Worm (Caenorhabditis elegans): ENCODE results near the gene F36A4.4.

DNA sequence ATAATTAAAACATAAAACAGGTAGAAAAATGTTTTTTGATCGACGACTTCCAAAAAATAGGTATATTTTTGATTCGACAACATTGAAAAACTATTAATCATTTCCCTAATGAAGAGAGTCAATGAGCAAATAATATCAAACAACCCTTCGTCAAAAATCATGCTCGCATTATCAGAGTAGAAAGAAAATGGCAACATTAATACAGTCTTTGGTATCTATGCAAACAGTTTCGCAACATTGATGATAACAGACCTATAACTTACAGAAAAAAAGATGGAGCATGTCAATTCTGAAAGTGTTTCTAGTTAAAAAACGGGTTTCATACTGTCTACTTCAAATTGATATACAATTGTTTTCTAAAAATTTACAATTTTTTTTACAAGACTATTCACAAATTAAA is 17.6 kb downstream of the F36A4.4 start:
- TF ChIP-seq fkh-8 (tag; optimal IDR thresholded peaks at IDR 0.05) (no peak), unc-98 (GFP tag; IDR thresholded peaks at IDR 0.05) (no peak), egl-27 (tag; optimal IDR thresholded peaks at IDR 0.05) (no peak), nhr-76 (tag; optimal IDR thresholded peaks at IDR 0.05) (no peak), efl-3 (GFP tag; optimal IDR thresholded peaks at IDR 0.05) (no peak), nhr-90 (tag; optimal IDR thresholded peaks at IDR 0.05; ENCODE audit: poor library complexity) (no peak), nhr-11 (tag; optimal IDR thresholded peaks at IDR 0.05) (no peak)

Data from whole organism, L1 larva.